Fruit fly (Drosophila melanogaster) whole organism, embryonic: Measurements from ENCODE around the gene COX6B.
A peak's percentile ranks its signal among the peaks of the same experiment; 100 is the strongest.

Source experiments
- CG10274 ChIP-seq: fragments of 200-800 bp; sonication (Bioruptor generic); optimal IDR thresholded peaks from 3 replicates; lab custom pipeline; 2017; ENCODE audit warnings: missing biosample characterization, mild to moderate bottlenecking, missing genetic modification characterization
- CG10462 ChIP-seq: fragments of 200-800 bp; sonication (Bioruptor generic); optimal IDR thresholded peaks from 2 replicates; lab custom pipeline; 2016; ENCODE audit warnings: missing biosample characterization, missing genetic modification characterization
- CG13894 ChIP-seq: fragments of 200-800 bp; sonication (Bioruptor generic); optimal IDR thresholded peaks from 3 replicates; lab custom pipeline; 2018; ENCODE audit warnings: missing biosample characterization, mild to moderate bottlenecking, missing genetic modification characterization, moderate library complexity
- CG15269 ChIP-seq: fragments of 200-800 bp; sonication (Bioruptor generic); optimal IDR thresholded peaks from 2 replicates; lab custom pipeline; 2018; ENCODE audit warnings: missing biosample characterization, mild to moderate bottlenecking, missing genetic modification characterization, moderate library complexity
- CG17802 ChIP-seq: fragments of 200-800 bp; sonication (Bioruptor generic); optimal IDR thresholded peaks from 2 replicates; lab custom pipeline; 2018; ENCODE audit warnings: missing biosample characterization, mild to moderate bottlenecking, missing genetic modification characterization, moderate library complexity
- CG2116 ChIP-seq: fragments of 200-800 bp; sonication (Bioruptor generic); optimal IDR thresholded peaks from 3 replicates; lab custom pipeline; 2018; ENCODE audit warnings: missing biosample characterization, mild to moderate bottlenecking, missing genetic modification characterization
- CG2678 ChIP-seq: fragments of 200-800 bp; sonication (Bioruptor generic); optimal IDR thresholded peaks from 3 replicates; lab custom pipeline; 2019; ENCODE audit warnings: missing biosample characterization, mild to moderate bottlenecking, missing genetic modification characterization, moderate library complexity
- CG30431 ChIP-seq: fragments of 200-800 bp; sonication (Bioruptor generic); optimal IDR thresholded peaks from 2 replicates; lab custom pipeline; 2017; ENCODE audit warnings: missing biosample characterization, missing genetic modification characterization
- CG3281 ChIP-seq: fragments of 200-800 bp; sonication (Bioruptor generic); optimal IDR thresholded peaks from 3 replicates; lab custom pipeline; 2017; ENCODE audit warnings: missing biosample characterization, mild to moderate bottlenecking, missing genetic modification characterization
- CG33557 ChIP-seq: fragments of 200-800 bp; sonication (Bioruptor generic); optimal IDR thresholded peaks from 2 replicates; lab custom pipeline; 2019; ENCODE audit warnings: missing biosample characterization, mild to moderate bottlenecking, missing genetic modification characterization, moderate library complexity
- CG5245 ChIP-seq: fragments of 200-800 bp; sonication (Bioruptor generic); optimal IDR thresholded peaks from 3 replicates; lab custom pipeline; 2016; ENCODE audit warnings: missing biosample characterization, missing genetic modification characterization
- CG6765 ChIP-seq: fragments of 200-800 bp; sonication (Bioruptor generic); optimal IDR thresholded peaks from 3 replicates; lab custom pipeline; 2017; ENCODE audit warnings: missing biosample characterization, mild to moderate bottlenecking, missing genetic modification characterization
- CG7357 ChIP-seq: fragments of 200-800 bp; sonication (Bioruptor generic); IDR thresholded peaks from 3 replicates; pipeline ENCODE4 v1.3.6; 2022; ENCODE audit warnings: missing biosample characterization, missing genetic modification characterization
- D19A ChIP-seq: fragments of 200-800 bp; optimal IDR thresholded peaks from 3 replicates; lab custom pipeline; 2019; ENCODE audit warnings: missing biosample characterization, mild to moderate bottlenecking, missing genetic modification characterization, moderate library complexity
- D19B ChIP-seq: fragments of 200-800 bp; sonication (Bioruptor generic); optimal IDR thresholded peaks from 2 replicates; lab custom pipeline; 2017; ENCODE audit warnings: missing biosample characterization, mild to moderate bottlenecking, missing genetic modification characterization
- Dip3 ChIP-seq: fragments of 200-800 bp; sonication (Bioruptor generic); optimal IDR thresholded peaks from 3 replicates; lab custom pipeline; 2016; ENCODE audit warnings: missing biosample characterization, missing genetic modification characterization
- E2f1 ChIP-seq: fragments of 200-800 bp; sonication (Bioruptor generic); IDR thresholded peaks from 2 replicates; pipeline ENCODE4 v1.3.6; 2022; ENCODE audit warnings: missing biosample characterization, missing genetic modification characterization
- HHEX ChIP-seq: fragments of 200-800 bp; sonication (Bioruptor generic); optimal IDR thresholded peaks from 3 replicates; lab custom pipeline; 2017; ENCODE audit warnings: missing biosample characterization, mild to moderate bottlenecking, missing genetic modification characterization, missing genetic modification reagents
- Hand ChIP-seq: fragments of 200-800 bp; sonication (Bioruptor generic); optimal IDR thresholded peaks from 2 replicates; lab custom pipeline; 2017; ENCODE audit warnings: mild to moderate bottlenecking, missing biosample characterization, missing genetic modification reagents, missing genetic modification characterization
- Hmx ChIP-seq: fragments of 200-800 bp; sonication (Bioruptor generic); optimal IDR thresholded peaks from 2 replicates; lab custom pipeline; 2016; ENCODE audit warnings: missing biosample characterization, missing genetic modification characterization
- Hsf ChIP-seq: fragments of 200-800 bp; sonication (Bioruptor generic); optimal IDR thresholded peaks from 3 replicates; lab custom pipeline; 2016; ENCODE audit warnings: missing biosample characterization, missing genetic modification characterization
- Mad ChIP-seq: fragments of 200-800 bp; sonication (Bioruptor generic); optimal IDR thresholded peaks from 2 replicates; lab custom pipeline; 2016; ENCODE audit warnings: missing biosample characterization, missing genetic modification characterization
- Neu2 ChIP-seq: fragments of 200-800 bp; sonication (Bioruptor generic); optimal IDR thresholded peaks from 3 replicates; lab custom pipeline; 2016; ENCODE audit warnings: missing biosample characterization, missing genetic modification characterization, borderline replicate concordance
- Rfx ChIP-seq: fragments of 200-800 bp; sonication (Bioruptor generic); IDR thresholded peaks from 2 replicates; pipeline ENCODE4 v1.3.6; 2022; ENCODE audit warnings: missing biosample characterization, missing genetic modification characterization
- Sry-δ ChIP-seq: fragments of 200-800 bp; sonication (Bioruptor generic); optimal IDR thresholded peaks from 2 replicates; lab custom pipeline; 2016; ENCODE audit warnings: missing biosample characterization, missing genetic modification characterization
- Ssrp ChIP-seq: fragments of 200-800 bp; sonication (Bioruptor generic); optimal IDR thresholded peaks from 2 replicates; lab custom pipeline; 2018; ENCODE audit warnings: missing biosample characterization, mild to moderate bottlenecking, missing genetic modification characterization, moderate library complexity
- Trl ChIP-seq, 3 experiments: fragments of >200 bp in 2 of 3; fragments of 200-800 bp in 1 of 3; sonication (Bioruptor generic) in 1 of 3; optimal IDR thresholded peaks; 2 replicates in 1 of 3; 3 replicates in 2 of 3; lab custom pipeline; 2016 to 2017; ENCODE audit warnings: missing biosample characterization in 1 of 3, missing genetic modification characterization in 1 of 3
- ash1 ChIP-seq: fragments of 200-800 bp; sonication (Bioruptor generic); optimal IDR thresholded peaks from 2 replicates; lab custom pipeline; 2018; ENCODE audit warnings: missing biosample characterization, mild to moderate bottlenecking, missing genetic modification characterization
- ato ChIP-seq: fragments of 200-800 bp; sonication (Bioruptor generic); IDR thresholded peaks from 2 replicates; pipeline ENCODE4 v1.3.6; 2022; ENCODE audit warnings: missing biosample characterization, missing genetic modification characterization; ENCODE audit not compliant: partially characterized antibody
- bcd ChIP-seq: fragments of 200-800 bp; sonication (Bioruptor generic); optimal IDR thresholded peaks from 2 replicates; lab custom pipeline; 2017; ENCODE audit warnings: missing biosample characterization, mild to moderate bottlenecking, missing genetic modification characterization
- bowl ChIP-seq: fragments of 200-800 bp; sonication (Bioruptor generic); IDR thresholded peaks from 2 replicates; pipeline ENCODE4 v1.3.6; 2022; ENCODE audit warnings: missing biosample characterization, missing genetic modification characterization
- btn ChIP-seq: fragments of 200-800 bp; sonication (Bioruptor generic); optimal IDR thresholded peaks from 2 replicates; lab custom pipeline; 2016; ENCODE audit warnings: missing biosample characterization, missing genetic modification characterization
- caup ChIP-seq: fragments of 200-800 bp; sonication (Bioruptor generic); optimal IDR thresholded peaks from 3 replicates; lab custom pipeline; 2017; ENCODE audit warnings: missing biosample characterization, mild to moderate bottlenecking, missing genetic modification characterization, moderate library complexity; ENCODE audit not compliant: severe bottlenecking
- ci ChIP-seq: fragments of 200-800 bp; sonication (Bioruptor generic); IDR thresholded peaks from 3 replicates; pipeline ENCODE4 v1.3.6; 2022; ENCODE audit warnings: missing biosample characterization, missing genetic modification characterization
- dmrt99B ChIP-seq: fragments of 200-800 bp; sonication (Bioruptor generic); optimal IDR thresholded peaks from 2 replicates; lab custom pipeline; 2018; ENCODE audit warnings: missing biosample characterization, mild to moderate bottlenecking, missing genetic modification characterization, moderate library complexity
- hbn ChIP-seq: fragments of 200-800 bp; sonication (Bioruptor generic); IDR thresholded peaks from 2 replicates; pipeline ENCODE4 v1.3.6; 2022; ENCODE audit warnings: missing biosample characterization, missing genetic modification characterization; ENCODE audit not compliant: partially characterized antibody
- jumu ChIP-seq: fragments of 200-800 bp; sonication (Bioruptor generic); optimal IDR thresholded peaks from 3 replicates; lab custom pipeline; 2016; ENCODE audit warnings: missing biosample characterization, missing genetic modification characterization
- odd ChIP-seq: fragments of 200-800 bp; sonication (Bioruptor generic); optimal IDR thresholded peaks from 2 replicates; lab custom pipeline; 2017; ENCODE audit warnings: missing biosample characterization, mild to moderate bottlenecking, missing genetic modification characterization
- onecut ChIP-seq: fragments of 200-800 bp; sonication (Bioruptor generic); IDR thresholded peaks from 2 replicates; pipeline ENCODE4 v1.3.6; 2022; ENCODE audit warnings: missing biosample characterization, missing genetic modification characterization
- org-1 ChIP-seq: fragments of 200-800 bp; sonication (Bioruptor generic); optimal IDR thresholded peaks from 2 replicates; lab custom pipeline; 2017; ENCODE audit warnings: missing biosample characterization, missing genetic modification characterization
- pb ChIP-seq: fragments of 200-800 bp; sonication (Bioruptor generic); optimal IDR thresholded peaks from 3 replicates; lab custom pipeline; 2016; ENCODE audit warnings: missing biosample characterization, missing genetic modification characterization
- phol ChIP-seq: fragments of 200-800 bp; sonication (Bioruptor generic); optimal IDR thresholded peaks from 3 replicates; lab custom pipeline; 2018; ENCODE audit warnings: missing biosample characterization, mild to moderate bottlenecking, missing genetic modification characterization, moderate library complexity
- prd ChIP-seq, 3 experiments: fragments of >200 bp in 2 of 3; fragments of 200-800 bp in 1 of 3; sonication (Bioruptor generic) in 1 of 3; optimal IDR thresholded peaks in 2 of 3; IDR thresholded peaks in 1 of 3; 2 replicates in 2 of 3; 3 replicates in 1 of 3; pipeline versions ENCODE4 v1.3.6 to Lab custom; 2017 to 2022; ENCODE audit warnings: missing biosample characterization in 1 of 3, missing genetic modification characterization in 1 of 3
- schlank ChIP-seq: fragments of 200-800 bp; sonication (Bioruptor generic); optimal IDR thresholded peaks from 2 replicates; lab custom pipeline; 2018; ENCODE audit warnings: missing biosample characterization, mild to moderate bottlenecking, missing genetic modification characterization
- sim ChIP-seq: fragments of 200-800 bp; sonication (Bioruptor generic); IDR thresholded peaks from 2 replicates; pipeline ENCODE4 v1.3.6; 2022; ENCODE audit warnings: missing biosample characterization, missing genetic modification characterization
- so ChIP-seq: fragments of 200-800 bp; sonication (Bioruptor generic); IDR thresholded peaks from 3 replicates; pipeline ENCODE4 v1.3.6; 2022; ENCODE audit warnings: missing biosample characterization, missing genetic modification characterization
- trem ChIP-seq: fragments of 200-800 bp; optimal IDR thresholded peaks from 3 replicates; lab custom pipeline; 2019; ENCODE audit warnings: missing biosample characterization, mild to moderate bottlenecking, missing genetic modification characterization, moderate library complexity
- tx ChIP-seq: fragments of 200-800 bp; sonication (Bioruptor generic); optimal IDR thresholded peaks from 2 replicates; lab custom pipeline; 2016; ENCODE audit warnings: missing biosample characterization, missing genetic modification characterization
- z ChIP-seq: fragments of 200-800 bp; sonication (Bioruptor generic); IDR thresholded peaks from 3 replicates; pipeline ENCODE4 v1.3.6; 2022; ENCODE audit warnings: missing biosample characterization, missing genetic modification characterization
- zfh1 ChIP-seq: fragments of 200-800 bp; sonication (Bioruptor generic); IDR thresholded peaks from 3 replicates; pipeline ENCODE4 v1.3.6; 2022; ENCODE audit warnings: missing biosample characterization, missing genetic modification characterization

Gene COX6B

dm6 chrX:19744003-19744488, at the start of gene COX6B, which contains the start of the genes CG18809, CG33932 and Rpp20 (continued):
- TF ChIP-seq ash1 (no peak), CG2116 (GFP tag; lab: Kevin White, UChicago) (peak; percentile 66), CG10462 (GFP tag; lab: Kevin White, UChicago) (peak; percentile 9), so (no peak), Hsf (GFP tag; lab: Kevin White, UChicago) (peak; percentile 73), hbn (peak; percentile 91), CG5245 (no peak), CG2678 (tag; lab: Kevin White, UChicago) (no peak), pb (GFP tag; lab: Kevin White, UChicago) (peak; percentile 28), odd (GFP tag; lab: Kevin White, UChicago) (no peak), prd (optimal IDR thresholded peaks at IDR 0.05; lab: Kevin White, UChicago) (no peak), prd (GFP tag; IDR thresholded peaks at IDR 0.05; lab: Robert Waterston, UW) (peak; percentile 40; the same call in 1 of the 3 replicates), CG30431 (GFP tag; lab: Kevin White, UChicago) (peak; percentile 23), btn (GFP tag; lab: Kevin White, UChicago) (no peak), phol (tag; lab: Kevin White, UChicago) (peak; percentile 71), CG6765 (peak; percentile 51), bowl (no peak), CG3281 (peak; percentile 60), Ssrp (tag; lab: Kevin White, UChicago) (no peak), org-1 (peak; percentile 59), Mad (GFP tag; lab: Kevin White, UChicago) (peak; percentile 72), zfh1 (GFP tag; lab: Robert Waterston, UW) (peak; percentile 66; the same call in 2 of the 3 replicates), D19A (tag; lab: Kevin White, UChicago) (no peak), CG10274 (no peak), Hand (GFP tag; lab: Kevin White, UChicago) (no peak), onecut (GFP tag; lab: Robert Waterston, UW) (peak; percentile 53), tx (peak; percentile 62), z (GFP tag; lab: Robert Waterston, UW) (no peak), Dip3 (GFP tag; lab: Kevin White, UChicago) (peak; percentile 76), trem (peak; percentile 73), Sry-δ (GFP tag; lab: Kevin White, UChicago) (peak; percentile 100), schlank (peak; percentile 51), CG15269 (tag; lab: Kevin White, UChicago) (peak; percentile 25), HHEX (GFP tag; lab: Kevin White, UChicago) (peak; percentile 54), dmrt99B (tag; lab: Kevin White, UChicago) (no peak), Rfx (peak; percentile 88), ci (GFP tag; lab: Robert Waterston, UW) (peak; percentile 83), E2f1 (GFP tag; lab: Robert Waterston, UW) (no peak), Neu2 (GFP tag; lab: Kevin White, UChicago) (peak; percentile 10), D19B (GFP tag; lab: Kevin White, UChicago) (no peak), sim (no peak), Hmx (GFP tag; lab: Kevin White, UChicago) (no peak), jumu (GFP tag; lab: Kevin White, UChicago) (peak; percentile 78), CG17802 (tag; lab: Kevin White, UChicago) (peak; percentile 7), Trl (optimal IDR thresholded peaks at IDR 0.05; lab: Kevin White, UChicago) (no peak), Trl (GFP tag; optimal IDR thresholded peaks at IDR 0.05; lab: Kevin White, UChicago) (peak; percentile 83), caup (peak; percentile 83), CG33557 (GFP tag; lab: Kevin White, UChicago) (no peak), CG7357 (no peak), bcd (GFP tag; lab: Kevin White, UChicago) (peak; percentile 74), CG13894 (tag; lab: Kevin White, UChicago) (peak; percentile 81), ato (GFP tag; lab: Robert Waterston, UW) (peak; percentile 93)
